Worm (Caenorhabditis elegans): ENCODE results near the gene Y73F8A.20.

- no peak for TF ChIP-seq med-1 (GFP tag; optimal IDR thresholded peaks at IDR 0.05; ENCODE audit: insufficient read depth)
- TF ChIP-seq ref-1 (GFP tag; conservative IDR thresholded peaks at IDR 0.05), result no peak
- TF ChIP-seq flt-1 (GFP tag; IDR thresholded peaks at IDR 0.05), result no peak
- TF ChIP-seq cog-1 (tag; optimal IDR thresholded peaks at IDR 0.05), result no peak
- TF ChIP-seq klf-2 (GFP tag; conservative IDR thresholded peaks at IDR 0.05), result no peak
- no peak for TF ChIP-seq tab-1 (GFP tag; IDR thresholded peaks at IDR 0.05)
- TF ChIP-seq ztf-23 (GFP tag; IDR thresholded peaks at IDR 0.05), result no peak
- TF ChIP-seq T22C8.4 (GFP tag; IDR thresholded peaks at IDR 0.05), result no peak
These were observed 3.6 kb downstream of the Y73F8A.20 start for ce11 chrIV:15381826-15382225.

Measured in whole organism, midembryonic.